Fruit fly (Drosophila melanogaster): ENCODE data around the gene CG33658.

The CG33658 gene

dm6 chr3R:24886470-24886869 lies 45.5 kb upstream of the CG33658 start (continued):
- no peak for TF ChIP-seq CG32772 (GFP tag; IDR thresholded peaks at IDR 0.05)
- TF ChIP-seq Dek (tag; optimal IDR thresholded peaks at IDR 0.05): no peak
- no peak for TF ChIP-seq otp (GFP tag; IDR thresholded peaks at IDR 0.05)
- no peak for TF ChIP-seq CG17385 (GFP tag; optimal IDR thresholded peaks at IDR 0.05)
- peak; percentile 19; the same call in 1 of the 2 replicates for TF ChIP-seq lmd (GFP tag; IDR thresholded peaks at IDR 0.05)
- no peak for TF ChIP-seq pzg (GFP tag; optimal IDR thresholded peaks at IDR 0.05)
- no peak for TF ChIP-seq her (GFP tag; optimal IDR thresholded peaks at IDR 0.05)
- no peak for TF ChIP-seq CG4854 (GFP tag; optimal IDR thresholded peaks at IDR 0.05)
- TF ChIP-seq fd64A (GFP tag; optimal IDR thresholded peaks at IDR 0.05): no peak
- no peak for TF ChIP-seq BEAF-32 (GFP tag; optimal IDR thresholded peaks at IDR 0.05)
- TF ChIP-seq gcm2 (GFP tag; optimal IDR thresholded peaks at IDR 0.05): no peak
- TF ChIP-seq MTF-1 (GFP tag; optimal IDR thresholded peaks at IDR 0.05; ENCODE audit: borderline replicate concordance): no peak
- no peak for TF ChIP-seq lab (GFP tag; optimal IDR thresholded peaks at IDR 0.05)
- no peak for TF ChIP-seq ATbp (GFP tag; optimal IDR thresholded peaks at IDR 0.05)
- no peak for TF ChIP-seq CG18764 (GFP tag; optimal IDR thresholded peaks at IDR 0.05)
- TF ChIP-seq slp2 (GFP tag; optimal IDR thresholded peaks at IDR 0.05): no peak
- no peak for TF ChIP-seq CG34224 (GFP tag; IDR thresholded peaks at IDR 0.05; ENCODE audit: partially characterized antibody)
- no peak for TF ChIP-seq CG30403 (GFP tag; optimal IDR thresholded peaks at IDR 0.05)
- 0 out of 2 replicates have a peak, but pooled peaks have one; percentile 16 for TF ChIP-seq Ptx1 (GFP tag; IDR thresholded peaks at IDR 0.05)
- TF ChIP-seq Ravus (GFP tag; IDR thresholded peaks at IDR 0.05): no peak
- TF ChIP-seq CG7928 (GFP tag; optimal IDR thresholded peaks at IDR 0.05): no peak
- no peak for TF ChIP-seq CG7271 (tag; optimal IDR thresholded peaks at IDR 0.05)
- no peak for TF ChIP-seq CG14014 (GFP tag; IDR thresholded peaks at IDR 0.05)
- no peak for TF ChIP-seq CG4730 (GFP tag; IDR thresholded peaks at IDR 0.05)

DNA sequence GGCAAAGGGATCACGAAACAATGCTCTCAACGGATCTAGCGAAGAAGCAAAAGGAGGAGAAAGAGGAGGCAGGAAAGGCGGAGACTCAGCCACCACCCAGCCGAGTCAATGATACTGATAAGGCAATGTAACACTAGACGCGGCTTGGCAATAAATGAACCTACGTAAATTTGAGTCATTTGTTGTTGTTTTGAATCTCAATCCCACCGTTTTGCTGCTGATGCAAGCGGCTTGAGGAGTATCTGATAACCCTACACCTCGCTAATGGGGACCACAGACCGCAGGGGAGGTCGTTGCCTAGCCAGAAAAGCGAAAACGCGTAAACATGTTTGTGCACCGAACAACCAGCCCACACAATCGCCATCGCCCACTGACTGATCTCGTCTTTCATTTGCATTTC lies 37.7 kb upstream of the CG33658 start:
- no peak for TF ChIP-seq dan (GFP tag; IDR thresholded peaks at IDR 0.05)
- peak; percentile 53 for TF ChIP-seq sr (GFP tag; IDR thresholded peaks at IDR 0.05)
- no peak for TF ChIP-seq Eip74EF (GFP tag; optimal IDR thresholded peaks at IDR 0.05)
- no peak for TF ChIP-seq nerfin-1 (tag; optimal IDR thresholded peaks at IDR 0.05)
- TF ChIP-seq CG2889 (GFP tag; IDR thresholded peaks at IDR 0.05): no peak
- TF ChIP-seq CG13424 (tag; optimal IDR thresholded peaks at IDR 0.05): no peak
- no peak for TF ChIP-seq CG6175 (GFP tag; IDR thresholded peaks at IDR 0.05)
- TF ChIP-seq grn (GFP tag; optimal IDR thresholded peaks at IDR 0.05): no peak
- no peak for TF ChIP-seq sqz (GFP tag; optimal IDR thresholded peaks at IDR 0.05)
- no peak for TF ChIP-seq CG9727 (GFP tag; optimal IDR thresholded peaks at IDR 0.05)
- no peak for TF ChIP-seq CG7372 (GFP tag; IDR thresholded peaks at IDR 0.05)
- TF ChIP-seq CG10979 (tag; optimal IDR thresholded peaks at IDR 0.05): no peak
- TF ChIP-seq bowl (GFP tag; IDR thresholded peaks at IDR 0.05): no peak
- no peak for TF ChIP-seq CG43689 (GFP tag; IDR thresholded peaks at IDR 0.05)
- TF ChIP-seq gt (GFP tag; IDR thresholded peaks at IDR 0.05): no peak
- TF ChIP-seq gsb-n (tag; optimal IDR thresholded peaks at IDR 0.05): no peak
- TF ChIP-seq Pdp1 (GFP tag; optimal IDR thresholded peaks at IDR 0.05): peak in 1 of 2 experiments; percentile 5
- 0 out of 4 replicates have a peak, but pooled peaks have one; percentile 37 for TF ChIP-seq chinmo (GFP tag; IDR thresholded peaks at IDR 0.05; ENCODE audit: partially characterized antibody)
